Worm (Caenorhabditis elegans) whole organism, L4 larva: ENCODE data around the gene H35N09.2.
A peak's percentile ranks its signal among the peaks of the same experiment; 100 is the strongest.

Experiments
- D1046.2 ChIP-seq: fragments of 200-800 bp; sonication (Bioruptor generic); IDR thresholded peaks from 2 replicates; pipeline ENCODE4 v1.3.6; 2022; ENCODE audit warnings: missing genetic modification characterization, missing compliant biosample characterization
- F26F4.8 ChIP-seq: fragments of 200-800 bp; sonication (Bioruptor generic); conservative IDR thresholded peaks from 2 replicates; pipeline ENCODE4 v1.3.6; 2022; ENCODE audit warnings: missing genetic modification characterization, missing compliant biosample characterization
- F37D6.2 ChIP-seq: sonication (generic microtip); optimal IDR thresholded peaks from 2 replicates; lab custom pipeline; 2016; ENCODE audit warnings: mild to moderate bottlenecking, missing genetic modification characterization, missing compliant biosample characterization
- F49E8.2 ChIP-seq: sonication (generic microtip); optimal IDR thresholded peaks from 2 replicates; lab custom pipeline; 2016; ENCODE audit warnings: missing compliant biosample characterization, mild to moderate bottlenecking, missing genetic modification characterization, borderline replicate concordance
- T20F7.1 ChIP-seq: fragments of 200-800 bp; sonication (Bioruptor generic); optimal IDR thresholded peaks from 2 replicates; lab custom pipeline; 2018; ENCODE audit warnings: mild to moderate bottlenecking, missing genetic modification characterization, missing compliant biosample characterization
- Y48G9A.11 ChIP-seq: fragments of 200-800 bp; sonication (Bioruptor generic); IDR thresholded peaks from 2 replicates; pipeline ENCODE4 v1.3.6; 2022; ENCODE audit warnings: missing genetic modification reagents, missing genetic modification characterization, missing compliant biosample characterization
- Y5F2A.4 ChIP-seq: fragments of 200-800 bp; sonication (Bioruptor generic); optimal IDR thresholded peaks from 2 replicates; lab custom pipeline; 2018; ENCODE audit warnings: mild to moderate bottlenecking, missing genetic modification characterization, missing compliant biosample characterization
- ZK546.5 ChIP-seq, 2 experiments: sonication (generic microtip); optimal IDR thresholded peaks; 2 replicates each; lab custom pipeline; 2017; ENCODE audit warnings: missing biosample characterization in 2 of 2, missing genetic modification characterization in 2 of 2
- aly-2 ChIP-seq: sonication (generic microtip); optimal IDR thresholded peaks from 2 replicates; lab custom pipeline; 2018; ENCODE audit warnings: missing biosample characterization, missing genetic modification characterization
- arid-1 ChIP-seq: fragments of 200-800 bp; sonication (Bioruptor generic); conservative IDR thresholded peaks from 2 replicates; pipeline ENCODE4 v1.3.6; 2022; ENCODE audit warnings: missing genetic modification reagents, missing genetic modification characterization, missing compliant biosample characterization
- attf-4 ChIP-seq: sonication (generic microtip); optimal IDR thresholded peaks from 3 replicates; lab custom pipeline; 2017; ENCODE audit warnings: missing biosample characterization, missing genetic modification characterization
- ces-1 ChIP-seq: fragments of 150-350 bp; sonication (generic microtip); optimal IDR thresholded peaks from 4 replicates; lab custom pipeline; 2014; ENCODE audit warnings: missing biosample characterization, missing genetic modification reagents, missing genetic modification characterization
- daf-19 ChIP-seq: fragments of 200-800 bp; sonication (Bioruptor generic); conservative IDR thresholded peaks from 2 replicates; pipeline ENCODE4 v1.3.6; 2022; ENCODE audit warnings: missing genetic modification characterization, missing compliant biosample characterization
- dmd-8 ChIP-seq: fragments of 200-800 bp; sonication (Bioruptor generic); IDR thresholded peaks from 2 replicates; pipeline ENCODE4 v1.3.6; 2022; ENCODE audit warnings: missing genetic modification characterization, missing compliant biosample characterization
- dmd-9 ChIP-seq: fragments of 200-800 bp; sonication (Bioruptor generic); IDR thresholded peaks from 2 replicates; pipeline ENCODE4 v1.3.6; 2022; ENCODE audit warnings: missing genetic modification reagents, missing genetic modification characterization, missing compliant biosample characterization
- dpl-1 ChIP-seq: fragments of 150-350 bp; optimal IDR thresholded peaks from 2 replicates; lab custom pipeline; 2014; ENCODE audit warnings: missing biosample characterization, missing genetic modification reagents, missing genetic modification characterization
- duxl-1 ChIP-seq: sonication (generic microtip); optimal IDR thresholded peaks from 2 replicates; lab custom pipeline; 2016; ENCODE audit warnings: mild to moderate bottlenecking, missing genetic modification characterization, moderate library complexity, missing compliant biosample characterization; ENCODE audit not compliant: poor library complexity
- dve-1 ChIP-seq: sonication (generic microtip); optimal IDR thresholded peaks from 2 replicates; lab custom pipeline; 2017; ENCODE audit warnings: antibody characterized with exemption, mild to moderate bottlenecking, missing genetic modification characterization, missing compliant biosample characterization; ENCODE audit not compliant: insufficient read depth
- egl-27 ChIP-seq: sonication (generic microtip); optimal IDR thresholded peaks from 3 replicates; lab custom pipeline; 2017; ENCODE audit warnings: missing biosample characterization, missing genetic modification reagents, missing genetic modification characterization
- fkh-10 ChIP-seq: fragments of 150-350 bp; optimal IDR thresholded peaks from 2 replicates; lab custom pipeline; 2014; ENCODE audit warnings: missing biosample characterization, missing genetic modification reagents, missing genetic modification characterization
- fos-1 ChIP-seq: fragments of 150-350 bp; optimal IDR thresholded peaks from 2 replicates; lab custom pipeline; 2014; ENCODE audit warnings: missing biosample characterization, missing genetic modification characterization
- hlh-30 ChIP-seq: sonication (generic microtip); optimal IDR thresholded peaks from 2 replicates; lab custom pipeline; 2017; ENCODE audit warnings: antibody characterized with exemption, mild to moderate bottlenecking, missing genetic modification characterization, missing compliant biosample characterization; ENCODE audit not compliant: insufficient read depth
- jun-1 ChIP-seq: fragments of 150-350 bp; optimal IDR thresholded peaks from 2 replicates; lab custom pipeline; 2014; ENCODE audit warnings: missing biosample characterization, missing genetic modification reagents, missing genetic modification characterization
- lin-1 ChIP-seq: fragments of 200-800 bp; sonication (Bioruptor generic); IDR thresholded peaks from 2 replicates; pipeline ENCODE4 v1.3.6; 2022; ENCODE audit warnings: missing genetic modification reagents, missing genetic modification characterization, missing compliant biosample characterization
- lin-39 ChIP-seq: fragments of 150-350 bp; optimal IDR thresholded peaks from 2 replicates; lab custom pipeline; 2014; ENCODE audit warnings: missing biosample characterization, missing genetic modification reagents, missing genetic modification characterization
- madf-5 ChIP-seq, 2 experiments: fragments of 200-800 bp; sonication (Bioruptor generic); IDR thresholded peaks; 2 replicates each; pipeline ENCODE4 v1.3.6; 2022; ENCODE audit warnings: missing compliant biosample characterization in 2 of 2, missing genetic modification characterization in 2 of 2
- mdl-1 ChIP-seq, 2 experiments: fragments of 150-350 bp in 1 of 2; sonication (generic microtip) in 1 of 2; optimal IDR thresholded peaks; 2 replicates each; lab custom pipeline; 2014 to 2017; ENCODE audit warnings: missing biosample characterization in 2 of 2, missing genetic modification characterization in 2 of 2
- mxl-3 ChIP-seq: fragments of 200-800 bp; sonication (Bioruptor generic); optimal IDR thresholded peaks from 2 replicates; lab custom pipeline; 2018; ENCODE audit warnings: mild to moderate bottlenecking, missing genetic modification characterization, missing compliant biosample characterization
- nhr-10 ChIP-seq: fragments of 150-350 bp; optimal IDR thresholded peaks from 2 replicates; lab custom pipeline; 2014; ENCODE audit warnings: missing biosample characterization, missing genetic modification characterization
- nhr-11 ChIP-seq: fragments of 150-350 bp; optimal IDR thresholded peaks from 2 replicates; lab custom pipeline; 2014; ENCODE audit warnings: missing biosample characterization, missing genetic modification characterization
- nhr-111 ChIP-seq: fragments of 200-800 bp; sonication (Bioruptor generic); optimal IDR thresholded peaks from 2 replicates; lab custom pipeline; 2018; ENCODE audit warnings: mild to moderate bottlenecking, missing genetic modification characterization, missing compliant biosample characterization
- nhr-237 ChIP-seq: sonication (generic microtip); optimal IDR thresholded peaks from 2 replicates; lab custom pipeline; 2017; ENCODE audit warnings: missing biosample characterization, missing genetic modification characterization
- nhr-25 ChIP-seq: sonication (generic microtip); optimal IDR thresholded peaks from 2 replicates; lab custom pipeline; 2017; ENCODE audit warnings: missing genetic modification characterization, mild to moderate bottlenecking, missing compliant biosample characterization, antibody characterized with exemption, moderate library complexity, borderline replicate concordance; ENCODE audit not compliant: insufficient read depth
- nhr-28 ChIP-seq: fragments of 150-350 bp; optimal IDR thresholded peaks from 2 replicates; lab custom pipeline; 2014; ENCODE audit warnings: missing biosample characterization, missing genetic modification characterization
- nhr-41 ChIP-seq: fragments of 200-800 bp; sonication (Bioruptor generic); IDR thresholded peaks from 2 replicates; pipeline ENCODE4 v1.3.6; 2022; ENCODE audit warnings: missing genetic modification reagents, missing genetic modification characterization, missing compliant biosample characterization
- nhr-42 ChIP-seq: fragments of 200-800 bp; sonication (Bioruptor generic); IDR thresholded peaks from 2 replicates; pipeline ENCODE4 v1.3.6; 2022; ENCODE audit warnings: missing genetic modification characterization, missing compliant biosample characterization
- nhr-76 ChIP-seq: fragments of 150-350 bp; optimal IDR thresholded peaks from 2 replicates; lab custom pipeline; 2014; ENCODE audit warnings: missing biosample characterization, missing genetic modification characterization
- nhr-77 ChIP-seq: fragments of 150-350 bp; optimal IDR thresholded peaks from 2 replicates; lab custom pipeline; 2014; ENCODE audit warnings: missing biosample characterization, missing genetic modification characterization
- php-3 ChIP-seq: fragments of 200-800 bp; sonication (Bioruptor generic); IDR thresholded peaks from 2 replicates; pipeline ENCODE4 v1.3.6; 2022; ENCODE audit warnings: missing genetic modification reagents, missing genetic modification characterization, missing compliant biosample characterization
- rbr-2 ChIP-seq: sonication (generic microtip); optimal IDR thresholded peaks from 2 replicates; lab custom pipeline; 2016; ENCODE audit warnings: missing genotype, missing genetic modification characterization, missing compliant biosample characterization
- saeg-2 ChIP-seq: fragments of 200-800 bp; sonication (Bioruptor generic); IDR thresholded peaks from 2 replicates; pipeline ENCODE4 v1.3.6; 2022; ENCODE audit warnings: missing genetic modification reagents, missing genetic modification characterization, missing compliant biosample characterization
- snpc-4 ChIP-seq: fragments of 150-350 bp; optimal IDR thresholded peaks from 2 replicates; lab custom pipeline; 2014; ENCODE audit warnings: missing biosample characterization, missing genetic modification characterization
- spr-1 ChIP-seq: sonication (generic microtip); optimal IDR thresholded peaks from 2 replicates; lab custom pipeline; 2016; ENCODE audit warnings: mild to moderate bottlenecking, missing genetic modification characterization, missing compliant biosample characterization
- tag-97 ChIP-seq: fragments of 200-800 bp; sonication (Bioruptor generic); IDR thresholded peaks from 2 replicates; pipeline ENCODE4 v1.3.6; 2022; ENCODE audit warnings: missing genetic modification characterization, missing compliant biosample characterization
- tra-1 ChIP-seq: fragments of 200-800 bp; sonication (Bioruptor generic); IDR thresholded peaks from 2 replicates; pipeline ENCODE4 v1.3.6; 2022; ENCODE audit warnings: missing genetic modification reagents, missing genetic modification characterization, missing compliant biosample characterization
- unc-130 ChIP-seq: sonication (generic microtip); optimal IDR thresholded peaks from 2 replicates; lab custom pipeline; 2016; ENCODE audit warnings: missing genetic modification reagents, missing genetic modification characterization, missing compliant biosample characterization
- unc-62 ChIP-seq, 3 experiments: fragments of 150-350 bp in 1 of 3; sonication (generic microtip); optimal IDR thresholded peaks in 2 of 3; peaks in 1 of 3; 1 replicate in 1 of 3; 2 replicates in 2 of 3; lab custom pipeline; 2014 to 2017; ENCODE audit warnings: missing biosample characterization in 3 of 3, missing genetic modification characterization in 3 of 3, missing genetic modification reagents in 3 of 3, missing genotype in 1 of 3
- zfp-2 ChIP-seq: sonication (generic microtip); optimal IDR thresholded peaks from 2 replicates; lab custom pipeline; 2016; ENCODE audit warnings: mild to moderate bottlenecking, missing genetic modification characterization, missing compliant biosample characterization
- zip-11 ChIP-seq: fragments of 200-800 bp; sonication (Bioruptor generic); IDR thresholded peaks from 2 replicates; pipeline ENCODE4 v1.3.6; 2022; ENCODE audit warnings: missing genetic modification characterization, missing compliant biosample characterization
- ztf-7 ChIP-seq: fragments of 150-350 bp; optimal IDR thresholded peaks from 2 replicates; lab custom pipeline; 2014; ENCODE audit warnings: missing biosample characterization, missing genetic modification characterization

H35N09.2 gene

ce11 chrX:8646287-8646686, 41.4 kb upstream of the H35N09.2 start:
- peak; percentile 51 for TF ChIP-seq duxl-1 (tag; lab: Kevin White, UChicago)
- TF ChIP-seq nhr-10: no peak
- TF ChIP-seq F37D6.2 (tag; lab: Kevin White, UChicago): peak; percentile 27
- no peak for TF ChIP-seq Y5F2A.4 (GFP tag; lab: Kevin White, UChicago)
- TF ChIP-seq egl-27 (tag; lab: Kevin White, UChicago): no peak
- TF ChIP-seq T20F7.1 (GFP tag; lab: Kevin White, UChicago): peak; percentile 9
- TF ChIP-seq F26F4.8 (GFP tag; lab: Robert Waterston, UW): 0 out of 2 replicates have a peak, but pooled peaks have one; percentile 60
- no peak for TF ChIP-seq lin-39 (tag; lab: Kevin White, UChicago)
- peak; percentile 57; the same call in 1 of the 2 replicates for TF ChIP-seq saeg-2
- TF ChIP-seq snpc-4 (tag; lab: Kevin White, UChicago): no peak
- TF ChIP-seq nhr-25 (tag; lab: Kevin White, UChicago): no peak
- TF ChIP-seq mdl-1 (tag; optimal IDR thresholded peaks at IDR 0.05; lab: Kevin White, UChicago): peak in 1 of 2 experiments; percentile 24
- no peak for TF ChIP-seq nhr-76 (tag; lab: Kevin White, UChicago)
- TF ChIP-seq dpl-1 (GFP tag; lab: Kevin White, UChicago): no peak
- TF ChIP-seq fkh-10 (GFP tag; lab: Kevin White, UChicago): no peak
- no peak for TF ChIP-seq nhr-237 (tag; lab: Kevin White, UChicago)
- TF ChIP-seq dmd-9 (GFP tag; lab: Robert Waterston, UW): peak; percentile 37; the same call in 1 of the 2 replicates
- no peak for TF ChIP-seq ZK546.5 (tag; optimal IDR thresholded peaks at IDR 0.05; lab: Kevin White, UChicago)
- TF ChIP-seq dmd-8 (GFP tag; lab: Robert Waterston, UW): peak; percentile 92
- TF ChIP-seq D1046.2 (GFP tag; lab: Robert Waterston, UW): peak; percentile 78
- peak; percentile 56 for TF ChIP-seq hlh-30 (tag; lab: Kevin White, UChicago)
- 0 out of 4 replicates have a peak, but pooled peaks have one; percentile 69 to 70 for TF ChIP-seq madf-5 (GFP tag; IDR thresholded peaks at IDR 0.05; lab: Robert Waterston, UW)
- no peak for TF ChIP-seq mxl-3 (GFP tag; lab: Kevin White, UChicago)
- peak; percentile 89 for TF ChIP-seq arid-1 (GFP tag; lab: Robert Waterston, UW)
- no peak for TF ChIP-seq fos-1
- TF ChIP-seq tag-97 (GFP tag; lab: Robert Waterston, UW): no peak
- no peak for TF ChIP-seq nhr-11 (tag; lab: Kevin White, UChicago)
- TF ChIP-seq zip-11 (GFP tag; lab: Robert Waterston, UW): 0 out of 2 replicates have a peak, but pooled peaks have one; percentile 62
- peak; percentile 51; the same call in 1 of the 2 replicates for TF ChIP-seq nhr-41 (GFP tag; lab: Robert Waterston, UW)
- TF ChIP-seq nhr-77 (tag; lab: Kevin White, UChicago): no peak
- no peak for TF ChIP-seq ces-1 (GFP tag; lab: Kevin White, UChicago)
- peak; percentile 35 for TF ChIP-seq rbr-2 (tag; lab: Kevin White, UChicago)
- peak; percentile 71 for TF ChIP-seq tra-1 (GFP tag; lab: Robert Waterston, UW)
- TF ChIP-seq aly-2 (tag; lab: Kevin White, UChicago): no peak
- peak; percentile 40 for TF ChIP-seq nhr-28 (tag; lab: Kevin White, UChicago)
- TF ChIP-seq daf-19: peak; percentile 81
- TF ChIP-seq unc-62 (GFP tag; optimal IDR thresholded peaks at IDR 0.05 in 1 of 2; lab: Kevin White, UChicago): peak in 1 of 2 experiments; percentile 97
- TF ChIP-seq unc-62 (tag; optimal IDR thresholded peaks at IDR 0.05; lab: Kevin White, UChicago): no peak
- peak; percentile 56; the same call in 1 of the 2 replicates for TF ChIP-seq lin-1 (GFP tag; lab: Robert Waterston, UW)
- no peak for TF ChIP-seq jun-1
- peak; percentile 38 for TF ChIP-seq unc-130 (GFP tag; lab: Kevin White, UChicago)
- peak; percentile 65 for TF ChIP-seq spr-1 (tag; lab: Kevin White, UChicago)
- TF ChIP-seq nhr-42: peak; percentile 74; the same call in 1 of the 2 replicates
- peak; percentile 71 for TF ChIP-seq ztf-7 (tag; lab: Kevin White, UChicago)
- no peak for TF ChIP-seq nhr-111 (GFP tag; lab: Kevin White, UChicago)
- TF ChIP-seq F49E8.2 (tag; lab: Kevin White, UChicago): peak; percentile 50
- no peak for TF ChIP-seq zfp-2 (tag; lab: Kevin White, UChicago)
- peak; percentile 56 for TF ChIP-seq dve-1 (tag; lab: Kevin White, UChicago)
- peak; percentile 61; the same call in 1 of the 2 replicates for TF ChIP-seq Y48G9A.11 (GFP tag; lab: Robert Waterston, UW)
- TF ChIP-seq attf-4: no peak
- peak; percentile 56; the same call in 1 of the 2 replicates for TF ChIP-seq php-3 (GFP tag; lab: Robert Waterston, UW)
